Worm (Caenorhabditis elegans) whole organism, young adult: Measurements from ENCODE around the gene hex-1.

Source experiments
- F22D6.2 ChIP-seq: sonication (generic microtip); optimal IDR thresholded peaks from 2 replicates; lab custom pipeline; 2016; ENCODE audit warnings: mild to moderate bottlenecking, missing genetic modification characterization, missing compliant biosample characterization
- K11D2.4 ChIP-seq: fragments of 200-800 bp; sonication (Bioruptor generic); IDR thresholded peaks from 2 replicates; pipeline ENCODE4 v1.3.6; 2022; ENCODE audit warnings: missing genetic modification reagents, missing genetic modification characterization, missing compliant biosample characterization
- T07F8.4 ChIP-seq: sonication (generic microtip); optimal IDR thresholded peaks from 2 replicates; lab custom pipeline; 2016; ENCODE audit warnings: mild to moderate bottlenecking, missing genetic modification characterization, moderate library complexity, missing compliant biosample characterization
- Y53F4B.3 ChIP-seq: fragments of 200-800 bp; sonication (Bioruptor generic); IDR thresholded peaks from 2 replicates; pipeline ENCODE4 v1.3.6; 2022; ENCODE audit warnings: missing genetic modification reagents, missing genetic modification characterization, missing compliant biosample characterization
- Y56A3A.18 ChIP-seq: fragments of 200-800 bp; sonication (Bioruptor generic); IDR thresholded peaks from 2 replicates; pipeline ENCODE4 v1.3.6; 2022; ENCODE audit warnings: missing genetic modification reagents, missing genetic modification characterization, missing compliant biosample characterization
- ZK185.1 ChIP-seq: sonication (generic microtip); optimal IDR thresholded peaks from 2 replicates; lab custom pipeline; 2016; ENCODE audit warnings: mild to moderate bottlenecking, missing genetic modification characterization, missing compliant biosample characterization; ENCODE audit not compliant: poor library complexity, severe bottlenecking
- akir-1 ChIP-seq: fragments of 200-800 bp; sonication (Bioruptor generic); optimal IDR thresholded peaks from 2 replicates; lab custom pipeline; 2018; ENCODE audit warnings: mild to moderate bottlenecking, missing genetic modification characterization, moderate library complexity, missing compliant biosample characterization
- aptf-2 ChIP-seq: fragments of 200-800 bp; sonication (Bioruptor generic); conservative IDR thresholded peaks from 2 replicates; pipeline ENCODE4 v1.3.6; 2022; ENCODE audit warnings: missing genetic modification reagents, missing genetic modification characterization, missing compliant biosample characterization
- atf-7 ChIP-seq: sonication (generic microtip); optimal IDR thresholded peaks from 2 replicates; lab custom pipeline; 2017; ENCODE audit warnings: mild to moderate bottlenecking, missing genetic modification characterization, missing compliant biosample characterization
- attf-5 ChIP-seq: fragments of 200-800 bp; sonication (Bioruptor generic); optimal IDR thresholded peaks from 2 replicates; lab custom pipeline; 2018; ENCODE audit warnings: mild to moderate bottlenecking, missing genetic modification characterization, missing compliant biosample characterization
- ceh-27 ChIP-seq: fragments of 200-800 bp; sonication (Bioruptor generic); optimal IDR thresholded peaks from 2 replicates; lab custom pipeline; 2018; ENCODE audit warnings: mild to moderate bottlenecking, missing genetic modification characterization, moderate library complexity, missing compliant biosample characterization
- ceh-40 ChIP-seq: fragments of 200-800 bp; sonication (Bioruptor generic); IDR thresholded peaks from 2 replicates; pipeline ENCODE4 v1.3.6; 2022; ENCODE audit warnings: missing genetic modification characterization, missing compliant biosample characterization
- egl-44 ChIP-seq: fragments of 200-800 bp; sonication (Bioruptor generic); IDR thresholded peaks from 2 replicates; pipeline ENCODE4 v1.3.6; 2022; ENCODE audit warnings: missing genetic modification reagents, missing genetic modification characterization, missing compliant biosample characterization
- him-1 ChIP-seq: sonication (generic microtip); optimal IDR thresholded peaks from 2 replicates; lab custom pipeline; 2016; ENCODE audit warnings: missing genotype, missing genetic modification reagents, missing genetic modification characterization, missing compliant biosample characterization
- hmg-1.2 ChIP-seq: fragments of 200-800 bp; sonication (Bioruptor generic); IDR thresholded peaks from 2 replicates; pipeline ENCODE4 v1.3.6; 2022; ENCODE audit warnings: missing genetic modification reagents, missing genetic modification characterization, missing compliant biosample characterization
- lin-26 ChIP-seq: fragments of 200-800 bp; sonication (Bioruptor generic); IDR thresholded peaks from 2 replicates; pipeline ENCODE4 v1.3.6; 2022; ENCODE audit warnings: missing genetic modification reagents, missing genetic modification characterization, missing compliant biosample characterization
- madf-10 ChIP-seq: sonication (generic microtip); optimal IDR thresholded peaks from 2 replicates; lab custom pipeline; 2016; ENCODE audit warnings: mild to moderate bottlenecking, missing genetic modification characterization, missing compliant biosample characterization
- madf-3 ChIP-seq: fragments of 200-800 bp; sonication (Bioruptor generic); IDR thresholded peaks from 2 replicates; pipeline ENCODE4 v1.3.6; 2022; ENCODE audit warnings: missing genetic modification reagents, missing genetic modification characterization, missing compliant biosample characterization
- mcd-1 ChIP-seq: fragments of 200-800 bp; sonication (Bioruptor generic); IDR thresholded peaks from 2 replicates; pipeline ENCODE4 v1.3.6; 2022; ENCODE audit warnings: missing genetic modification reagents, missing genetic modification characterization, missing compliant biosample characterization
- mes-4 ChIP-seq: sonication (generic microtip); optimal IDR thresholded peaks from 2 replicates; lab custom pipeline; 2016; ENCODE audit warnings: missing genotype, missing genetic modification characterization, missing compliant biosample characterization
- nfya-2 ChIP-seq: fragments of 200-800 bp; sonication (Bioruptor generic); IDR thresholded peaks from 2 replicates; pipeline ENCODE4 v1.3.6; 2022; ENCODE audit warnings: missing genetic modification reagents, missing genetic modification characterization, missing compliant biosample characterization
- nfyb-1 ChIP-seq: fragments of 200-800 bp; sonication (Bioruptor generic); IDR thresholded peaks from 2 replicates; pipeline ENCODE4 v1.3.6; 2022; ENCODE audit warnings: missing genetic modification reagents, missing genetic modification characterization, missing compliant biosample characterization
- nhr-120 ChIP-seq: fragments of 200-800 bp; sonication (Bioruptor generic); IDR thresholded peaks from 2 replicates; pipeline ENCODE4 v1.3.6; 2022; ENCODE audit warnings: missing genetic modification characterization, missing compliant biosample characterization
- nhr-179 ChIP-seq: sonication (generic microtip); optimal IDR thresholded peaks from 2 replicates; lab custom pipeline; 2016; ENCODE audit warnings: mild to moderate bottlenecking, missing genetic modification characterization, missing compliant biosample characterization
- nhr-80 ChIP-seq: sonication (generic microtip); optimal IDR thresholded peaks from 2 replicates; lab custom pipeline; 2016; ENCODE audit warnings: missing genetic modification characterization, missing compliant biosample characterization
- snpc-3.4 ChIP-seq: sonication (generic microtip); optimal IDR thresholded peaks from 2 replicates; lab custom pipeline; 2017; ENCODE audit warnings: missing genetic modification characterization, mild to moderate bottlenecking, missing compliant biosample characterization, antibody characterized with exemption, moderate library complexity, missing genotype, missing genetic modification reagents
- snpc-4 ChIP-seq, 5 experiments: fragments of 150-350 bp in 1 of 5; sonication (generic microtip) in 4 of 5; optimal IDR thresholded peaks; 2 replicates each; lab custom pipeline; 2014 to 2018; ENCODE audit warnings: missing genetic modification characterization in 5 of 5, missing biosample characterization in 3 of 5, antibody characterized with exemption in 2 of 5, mild to moderate bottlenecking in 2 of 5, missing compliant biosample characterization in 2 of 5, missing genotype in 2 of 5, moderate library complexity in 2 of 5, missing genetic modification reagents in 1 of 5
- tbx-9 ChIP-seq: sonication (generic microtip); optimal IDR thresholded peaks from 2 replicates; lab custom pipeline; 2016; ENCODE audit warnings: borderline replicate concordance, missing genetic modification characterization, inconsistent platforms, missing compliant biosample characterization
- unc-130 ChIP-seq: sonication (generic microtip); optimal IDR thresholded peaks from 2 replicates; lab custom pipeline; 2016; ENCODE audit warnings: missing genetic modification reagents, missing genetic modification characterization, missing compliant biosample characterization
- xnd-1 ChIP-seq: sonication (generic microtip); optimal IDR thresholded peaks from 2 replicates; lab custom pipeline; 2016; ENCODE audit warnings: missing genotype, missing genetic modification reagents, missing genetic modification characterization, missing compliant biosample characterization

The hex-1 gene

ce11 chrX:2199140-2199539 lies 21.8 kb upstream of the hex-1 start, which contains the start of gene T24C12.1:
Gene T24C12.1, plus strand, starts transcription at chrX:2199440.
- TF ChIP-seq ZK185.1 (tag; lab: Kevin White, UChicago) (no peak), aptf-2 (GFP tag; lab: Robert Waterston, UW) (no peak), ceh-40 (no peak), nfya-2 (GFP tag; lab: Robert Waterston, UW) (no peak), snpc-4 (GFP tag; optimal IDR thresholded peaks at IDR 0.05; lab: Kevin White, UChicago) (no peak), snpc-4 (tag; optimal IDR thresholded peaks at IDR 0.05; lab: Kevin White, UChicago) (no peak)

- TF ChIP-seq nhr-80 (tag; lab: Kevin White, UChicago), result peak; percentile 79
- no peak for TF ChIP-seq tbx-9 (tag; lab: Kevin White, UChicago)
Observed at ce11 chrX:2203760-2204159, 17.2 kb upstream of the hex-1 start, which contains the start of gene T24C12.3. Gene T24C12.3, minus strand, starts transcription at chrX:2203893.

ce11 chrX:2204963-2205362 lies 16.0 kb upstream of the hex-1 start, which contains the start of gene T24C12.4:
Gene T24C12.4, minus strand, starts transcription at chrX:2205063.
- TF ChIP-seq nfyb-1 (GFP tag; lab: Robert Waterston, UW) (no peak), mes-4 (tag; lab: Kevin White, UChicago) (no peak), unc-130 (GFP tag; lab: Kevin White, UChicago) (no peak), snpc-3.4 (tag; lab: Kevin White, UChicago) (no peak), Y56A3A.18 (GFP tag; lab: Robert Waterston, UW) (no peak), xnd-1 (tag; lab: Kevin White, UChicago) (no peak), F22D6.2 (no peak), madf-3 (no peak), hmg-1.2 (GFP tag; lab: Robert Waterston, UW) (no peak), ceh-27 (no peak), K11D2.4 (no peak), attf-5 (GFP tag; lab: Kevin White, UChicago) (no peak), him-1 (no peak)

ce11 chrX:2208391-2208790 lies 12.6 kb upstream of the hex-1 start:
- TF ChIP-seq atf-7 (tag; lab: Kevin White, UChicago) (no peak), snpc-3.4 (tag; lab: Kevin White, UChicago) (no peak), akir-1 (GFP tag; lab: Kevin White, UChicago) (no peak), egl-44 (GFP tag; lab: Robert Waterston, UW) (no peak), nhr-179 (tag; lab: Kevin White, UChicago) (no peak), T07F8.4 (no peak)

ce11 chrX:2210164-2210563 lies 10.8 kb upstream of the hex-1 start:
- TF ChIP-seq Y53F4B.3 (GFP tag; lab: Robert Waterston, UW), result no peak
- 0 out of 2 replicates have a peak, but pooled peaks have one; percentile 8 for TF ChIP-seq madf-3

- TF ChIP-seq madf-10 (tag; lab: Kevin White, UChicago), result no peak
- no peak for TF ChIP-seq nhr-120 (GFP tag; lab: Robert Waterston, UW)
- TF ChIP-seq lin-26 (GFP tag; lab: Robert Waterston, UW), result no peak
- no peak for TF ChIP-seq mcd-1
Observed at ce11 chrX:2210751-2211150, 10.2 kb upstream of the hex-1 start, which contains the start of gene peb-1. Gene peb-1, plus strand, starts transcription at chrX:2211051.
